Fruit fly (Drosophila melanogaster) whole organism, pupa: ENCODE results near the gene RYa-R.
A peak's percentile ranks its signal among the peaks of the same experiment; 100 is the strongest.

Source experiments
- CG10348 ChIP-seq: fragments of 200-800 bp; sonication (Bioruptor generic); IDR thresholded peaks from 2 replicates; pipeline ENCODE4 v1.3.6; 2022; ENCODE audit warnings: missing biosample characterization, missing genetic modification characterization
- CG12605 ChIP-seq: fragments of 200-800 bp; sonication (Bioruptor generic); IDR thresholded peaks from 2 replicates; pipeline ENCODE4 v1.3.6; 2022; ENCODE audit warnings: missing biosample characterization, missing genetic modification characterization
- CG13204 ChIP-seq: fragments of 200-800 bp; sonication (Bioruptor generic); optimal IDR thresholded peaks from 2 replicates; lab custom pipeline; 2018; ENCODE audit warnings: missing biosample characterization, mild to moderate bottlenecking, missing genetic modification characterization, moderate library complexity
- CG14655 ChIP-seq: fragments of 200-800 bp; sonication (Bioruptor generic); optimal IDR thresholded peaks from 3 replicates; lab custom pipeline; 2017; ENCODE audit warnings: mild to moderate bottlenecking, missing biosample characterization, missing genetic modification reagents, missing genetic modification characterization
- CG15710 ChIP-seq: fragments of 200-800 bp; sonication (Bioruptor generic); optimal IDR thresholded peaks from 2 replicates; lab custom pipeline; 2018; ENCODE audit warnings: missing biosample characterization, mild to moderate bottlenecking, missing genetic modification characterization, moderate library complexity
- CG17806 ChIP-seq: fragments of 200-800 bp; sonication (Bioruptor generic); optimal IDR thresholded peaks from 2 replicates; lab custom pipeline; 2018; ENCODE audit warnings: missing biosample characterization, mild to moderate bottlenecking, missing genetic modification characterization, moderate library complexity
- CG32121 ChIP-seq: fragments of 200-800 bp; sonication (Bioruptor generic); IDR thresholded peaks from 2 replicates; pipeline ENCODE4 v1.3.6; 2022; ENCODE audit warnings: missing biosample characterization, missing genetic modification characterization
- CG34367 ChIP-seq: fragments of 200-800 bp; sonication (Bioruptor generic); optimal IDR thresholded peaks from 2 replicates; lab custom pipeline; 2018; ENCODE audit warnings: missing biosample characterization, mild to moderate bottlenecking, missing genetic modification characterization
- CG4496 ChIP-seq: fragments of 200-800 bp; sonication (Bioruptor generic); IDR thresholded peaks from 3 replicates; pipeline ENCODE4 v1.3.6; 2022; ENCODE audit warnings: missing biosample characterization, missing genetic modification characterization
- CG8159 ChIP-seq: fragments of 200-800 bp; sonication (Bioruptor generic); optimal IDR thresholded peaks from 3 replicates; lab custom pipeline; 2018; ENCODE audit warnings: missing biosample characterization, mild to moderate bottlenecking, missing genetic modification characterization, moderate library complexity
- CG8301 ChIP-seq: fragments of 200-800 bp; sonication (Bioruptor generic); optimal IDR thresholded peaks from 2 replicates; lab custom pipeline; 2018; ENCODE audit warnings: missing biosample characterization, mild to moderate bottlenecking, missing genetic modification characterization
- CG9948 ChIP-seq: fragments of 200-800 bp; sonication (Bioruptor generic); optimal IDR thresholded peaks from 2 replicates; lab custom pipeline; 2018; ENCODE audit warnings: missing biosample characterization, mild to moderate bottlenecking, missing genetic modification characterization, moderate library complexity
- D1 ChIP-seq: fragments of 200-800 bp; sonication (Bioruptor generic); optimal IDR thresholded peaks from 2 replicates; lab custom pipeline; 2018; ENCODE audit warnings: missing biosample characterization, mild to moderate bottlenecking, missing genetic modification characterization, moderate library complexity
- EcR ChIP-seq: fragments of 200-800 bp; sonication (Bioruptor generic); optimal IDR thresholded peaks from 3 replicates; lab custom pipeline; 2019; ENCODE audit warnings: missing biosample characterization, missing genetic modification characterization, mild to moderate bottlenecking, moderate library complexity, missing genetic modification reagents
- Ets98B ChIP-seq: fragments of 200-800 bp; sonication (Bioruptor generic); IDR thresholded peaks from 2 replicates; pipeline ENCODE4 v1.3.6; 2022; ENCODE audit warnings: missing biosample characterization, missing genetic modification characterization
- Pif1A ChIP-seq: fragments of 200-800 bp; sonication (Bioruptor generic); optimal IDR thresholded peaks from 3 replicates; lab custom pipeline; 2016; ENCODE audit warnings: missing biosample characterization, missing genetic modification characterization
- Pif1B ChIP-seq: fragments of 200-800 bp; sonication (Bioruptor generic); optimal IDR thresholded peaks from 3 replicates; lab custom pipeline; 2016; ENCODE audit warnings: missing biosample characterization, missing genetic modification characterization
- Snoo ChIP-seq: fragments of 200-800 bp; sonication (Bioruptor generic); optimal IDR thresholded peaks from 3 replicates; lab custom pipeline; 2017; ENCODE audit warnings: missing biosample characterization, mild to moderate bottlenecking, missing genetic modification characterization, inconsistent platforms
- fd96Ca ChIP-seq: fragments of 200-800 bp; sonication (Bioruptor generic); IDR thresholded peaks from 3 replicates; pipeline ENCODE4 v1.3.6; 2022; ENCODE audit warnings: missing biosample characterization, missing genetic modification characterization
- gl ChIP-seq: fragments of 200-800 bp; sonication (Bioruptor generic); optimal IDR thresholded peaks from 2 replicates; lab custom pipeline; 2018; ENCODE audit warnings: missing biosample characterization, mild to moderate bottlenecking, missing genetic modification characterization
- rn ChIP-seq: fragments of 200-800 bp; sonication (Bioruptor generic); IDR thresholded peaks from 2 replicates; pipeline ENCODE4 v1.3.6; 2022; ENCODE audit warnings: missing biosample characterization, missing genetic modification characterization

The RYa-R gene

dm6 chr3R:27094233-27094632, 97.5 kb downstream of the RYa-R start, which contains the start of gene CG14259:
TSS of gene CG14259 (plus strand) at chr3R:27094533.
- no peak for TF ChIP-seq fd96Ca (GFP tag; lab: Robert Waterston, UW)
- no peak for TF ChIP-seq Pif1A (GFP tag; lab: Kevin White, UChicago)

- no peak for TF ChIP-seq CG17806 (tag; lab: Kevin White, UChicago)
- TF ChIP-seq CG12605 (GFP tag; lab: Robert Waterston, UW) = no peak
- no peak for TF ChIP-seq CG9948
- TF ChIP-seq Pif1B (GFP tag; lab: Kevin White, UChicago) = no peak
- TF ChIP-seq gl = no peak
- no peak for TF ChIP-seq CG34367
- TF ChIP-seq CG10348 (GFP tag; lab: Robert Waterston, UW) = no peak
- TF ChIP-seq rn (GFP tag; lab: Robert Waterston, UW) = no peak
- no peak for TF ChIP-seq D1 (tag; lab: Kevin White, UChicago)
- no peak for TF ChIP-seq EcR (GFP tag; lab: Kevin White, UChicago)
- no peak for TF ChIP-seq CG4496 (GFP tag; lab: Robert Waterston, UW)
- no peak for TF ChIP-seq CG8301
- TF ChIP-seq CG14655 (GFP tag; lab: Kevin White, UChicago) = no peak
- no peak for TF ChIP-seq CG13204
- TF ChIP-seq CG32121 (GFP tag; lab: Robert Waterston, UW) = no peak
- no peak for TF ChIP-seq CG15710 (tag; lab: Kevin White, UChicago)
- TF ChIP-seq Ets98B (GFP tag; lab: Robert Waterston, UW) = no peak
- TF ChIP-seq fd96Ca (GFP tag; lab: Robert Waterston, UW) = no peak
- no peak for TF ChIP-seq Pif1A (GFP tag; lab: Kevin White, UChicago)
Observed at dm6 chr3R:27098638-27099037, 101.9 kb downstream of the RYa-R start.

- TF ChIP-seq CG13204 = no peak
- no peak for TF ChIP-seq CG8301
- TF ChIP-seq rn (GFP tag; lab: Robert Waterston, UW) = no peak
- TF ChIP-seq CG4496 (GFP tag; lab: Robert Waterston, UW) = no peak
- TF ChIP-seq CG8159 (tag; lab: Kevin White, UChicago) = no peak
- TF ChIP-seq CG32121 (GFP tag; lab: Robert Waterston, UW) = no peak
Observed at dm6 chr3R:27099579-27099978, 102.8 kb downstream of the RYa-R start, which contains the start of gene eater. TSS of gene eater (minus strand) at chr3R:27099679.

dm6 chr3R:27100930-27101329, 104.2 kb downstream of the RYa-R start, which contains the start of gene Jhbp11:
TSS of gene Jhbp11 (plus strand) at chr3R:27101230.
- TF ChIP-seq CG32121 (GFP tag; lab: Robert Waterston, UW) (no peak), CG8159 (tag; lab: Kevin White, UChicago) (peak; percentile 28), CG17806 (tag; lab: Kevin White, UChicago) (peak; percentile 14), CG14655 (GFP tag; lab: Kevin White, UChicago) (peak; percentile 15)

- no peak for TF ChIP-seq CG8159 (tag; lab: Kevin White, UChicago)
- TF ChIP-seq, all 21 proteins: peak for 0
Observed at dm6 chr3R:27105439-27105838, 108.7 kb downstream of the RYa-R start.

- no peak for TF ChIP-seq CG8159 (tag; lab: Kevin White, UChicago)
- no peak for TF ChIP-seq EcR (GFP tag; lab: Kevin White, UChicago)
- no peak for TF ChIP-seq Pif1B (GFP tag; lab: Kevin White, UChicago)
- TF ChIP-seq Snoo = no peak
- TF ChIP-seq, all 21 proteins: peak for 0
Observed at dm6 chr3R:27106134-27106694, 109.4 kb downstream of the RYa-R start, which contains the start of gene CAH9. TSS of gene CAH9 (minus strand) at chr3R:27106184.
